Worm (Caenorhabditis elegans) whole organism, L4/young adult: ENCODE results near the gene F52D10.4.

ENCODE experiments used
- W03F9.2 ChIP-seq: fragments of 150-350 bp; optimal IDR thresholded peaks from 2 replicates; lab custom pipeline; 2014; ENCODE audit warnings: missing biosample characterization, missing genetic modification characterization
- dao-5 ChIP-seq: sonication (generic microtip); optimal IDR thresholded peaks from 2 replicates; lab custom pipeline; 2016; ENCODE audit warnings: missing genotype, missing genetic modification characterization, moderate library complexity, missing compliant biosample characterization
- him-1 ChIP-seq: sonication (generic microtip); optimal IDR thresholded peaks from 2 replicates; lab custom pipeline; 2016; ENCODE audit warnings: missing genotype, missing genetic modification reagents, missing genetic modification characterization, missing compliant biosample characterization

DNA sequence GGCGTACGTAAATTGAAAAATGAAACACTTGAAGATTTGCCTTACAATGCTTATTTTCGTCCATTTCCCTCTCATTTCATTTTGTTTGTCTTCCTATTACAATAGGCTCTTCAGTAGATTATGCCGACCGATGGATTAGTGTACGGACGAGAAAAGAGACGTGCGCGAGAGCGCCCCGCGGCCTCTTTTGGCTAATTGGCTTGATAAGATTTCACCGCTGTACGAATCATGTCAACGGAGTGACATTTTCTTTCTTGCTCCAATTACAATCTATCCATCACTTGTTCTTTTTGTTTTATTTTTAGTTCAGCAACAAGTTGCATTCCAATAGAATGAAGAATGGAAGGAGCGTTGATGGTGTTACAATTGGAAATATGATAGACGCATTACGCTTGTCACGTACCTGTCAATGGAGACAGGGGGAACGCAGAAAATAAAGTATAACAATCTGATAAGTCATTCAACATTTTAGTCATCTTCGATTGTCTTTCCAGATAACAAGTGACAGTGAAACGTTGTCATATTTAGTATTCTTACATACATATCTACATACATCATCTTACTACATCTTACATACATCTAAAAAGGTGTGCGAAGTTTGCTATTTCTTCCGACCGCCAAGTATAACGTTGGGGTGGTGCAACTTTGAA is 9.0 kb upstream of the F52D10.4 start:
- TF ChIP-seq him-1 (no peak), W03F9.2 (no peak), dao-5 (tag; lab: Kevin White, UChicago) (no peak)
